Fruit fly (Drosophila melanogaster) Kc167 (cell line): Measurements from ENCODE around the gene sgl.

Source experiments
- Myc ChIP-seq: fragments of >200 bp; optimal IDR thresholded peaks from 2 replicates; lab custom pipeline; 2017; ENCODE audit warnings: missing external identifiers
- h ChIP-seq: fragments of >200 bp; optimal IDR thresholded peaks from 3 replicates; lab custom pipeline; 2018; ENCODE audit warnings: missing external identifiers
- psq ChIP-seq: fragments of >200 bp; optimal IDR thresholded peaks from 2 replicates; lab custom pipeline; 2017; ENCODE audit warnings: missing external identifiers
- ttk ChIP-seq: sonication (Bioruptor generic); optimal IDR thresholded peaks from 2 replicates; lab custom pipeline; 2017; ENCODE audit warnings: missing external identifiers

- TF ChIP-seq ttk (no peak), psq (lab: Kevin White, UChicago) (no peak), Myc (lab: Kevin White, UChicago) (no peak), h (no peak)
Observed at dm6 chr3L:6919213-6919612, 45.3 kb downstream of the sgl start.
